Worm (Caenorhabditis elegans): Measurements from ENCODE around the gene rsp-8.

DNA sequence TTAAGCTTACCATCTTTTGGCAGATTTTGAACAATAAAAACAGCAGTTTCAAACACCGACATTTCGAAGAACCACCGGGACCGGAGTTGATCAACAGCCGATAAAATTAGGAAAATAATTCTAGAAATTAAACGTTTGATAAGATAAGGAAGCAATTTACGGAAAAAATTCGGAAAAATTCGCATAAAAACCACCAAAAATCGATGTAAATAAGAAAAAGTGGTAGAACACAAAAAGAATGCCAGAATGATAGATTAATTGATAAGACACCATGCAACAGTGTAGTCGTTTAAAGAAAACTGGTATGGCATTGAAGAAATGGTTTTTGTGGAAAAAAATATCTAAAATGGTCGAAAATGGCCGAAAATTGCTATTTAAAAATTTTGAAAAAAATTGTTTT, 3.8 kb upstream of the rsp-8 start, which contains the start of gene maa-1:
- TF ChIP-seq skn-1 (tag; optimal IDR thresholded peaks at IDR 0.05) (no peak), mdl-1 (tag; optimal IDR thresholded peaks at IDR 0.05) (no peak), rnt-1 (tag; optimal IDR thresholded peaks at IDR 0.05) (no peak), mep-1 (tag; optimal IDR thresholded peaks at IDR 0.05) (no peak), sox-4 (tag; optimal IDR thresholded peaks at IDR 0.05) (no peak)
